Fruit fly (Drosophila melanogaster) whole organism, embryonic: ENCODE data around the gene CG5050.
A peak's percentile ranks its signal among the peaks of the same experiment; 100 is the strongest.

Experiments
- ATbp ChIP-seq: fragments of 200-800 bp; sonication (Bioruptor generic); optimal IDR thresholded peaks from 2 replicates; lab custom pipeline; 2017; ENCODE audit warnings: missing biosample characterization, mild to moderate bottlenecking, missing genetic modification characterization, missing genetic modification reagents
- Aef1 ChIP-seq: fragments of 200-800 bp; sonication (Bioruptor generic); IDR thresholded peaks from 3 replicates; pipeline ENCODE4 v1.3.6; 2022; ENCODE audit warnings: missing biosample characterization, missing genetic modification characterization
- Bgb ChIP-seq: fragments of 200-800 bp; sonication (Bioruptor generic); IDR thresholded peaks from 2 replicates; pipeline ENCODE4 v1.3.6; 2022; ENCODE audit warnings: missing biosample characterization, missing genetic modification characterization; ENCODE audit not compliant: partially characterized antibody
- CG10321 ChIP-seq: fragments of 200-800 bp; sonication (Bioruptor generic); IDR thresholded peaks from 2 replicates; pipeline ENCODE4 v1.3.6; 2022; ENCODE audit warnings: missing biosample characterization, missing genetic modification characterization
- CG11247 ChIP-seq: fragments of 200-800 bp; sonication (Bioruptor generic); IDR thresholded peaks from 2 replicates; pipeline ENCODE4 v1.3.6; 2022; ENCODE audit warnings: missing biosample characterization, missing genetic modification characterization
- CG11696 ChIP-seq: fragments of 200-800 bp; sonication (Bioruptor generic); IDR thresholded peaks from 2 replicates; pipeline ENCODE4 v1.3.6; 2022; ENCODE audit warnings: missing biosample characterization, missing genetic modification characterization
- CG14014 ChIP-seq: fragments of 200-800 bp; sonication (Bioruptor generic); IDR thresholded peaks from 2 replicates; pipeline ENCODE4 v1.3.6; 2022; ENCODE audit warnings: missing biosample characterization, missing genetic modification characterization
- CG15269 ChIP-seq: fragments of 200-800 bp; sonication (Bioruptor generic); optimal IDR thresholded peaks from 2 replicates; lab custom pipeline; 2018; ENCODE audit warnings: missing biosample characterization, mild to moderate bottlenecking, missing genetic modification characterization, moderate library complexity
- CG1647 ChIP-seq: fragments of 200-800 bp; sonication (Bioruptor generic); optimal IDR thresholded peaks from 3 replicates; lab custom pipeline; 2016; ENCODE audit warnings: missing biosample characterization, missing genetic modification characterization
- CG17385 ChIP-seq: fragments of 200-800 bp; sonication (Bioruptor generic); optimal IDR thresholded peaks from 3 replicates; lab custom pipeline; 2018; ENCODE audit warnings: missing biosample characterization, mild to moderate bottlenecking, missing genetic modification characterization
- CG2199 ChIP-seq: fragments of 200-800 bp; sonication (Bioruptor generic); IDR thresholded peaks from 3 replicates; pipeline ENCODE4 v1.3.6; 2022; ENCODE audit warnings: missing biosample characterization, missing genetic modification characterization
- CG2889 ChIP-seq: fragments of 200-800 bp; sonication (Bioruptor generic); IDR thresholded peaks from 3 replicates; pipeline ENCODE4 v1.3.6; 2022; ENCODE audit warnings: missing biosample characterization, missing genetic modification characterization
- CG32532 ChIP-seq: fragments of 200-800 bp; sonication (Bioruptor generic); IDR thresholded peaks from 2 replicates; pipeline ENCODE4 v1.3.6; 2022; ENCODE audit warnings: missing biosample characterization, missing genetic modification characterization
- CG42726 ChIP-seq: fragments of 200-800 bp; sonication (Bioruptor generic); IDR thresholded peaks from 2 replicates; pipeline ENCODE4 v1.3.6; 2022; ENCODE audit warnings: missing biosample characterization, missing genetic modification characterization; ENCODE audit not compliant: partially characterized antibody
- CG7357 ChIP-seq: fragments of 200-800 bp; sonication (Bioruptor generic); IDR thresholded peaks from 3 replicates; pipeline ENCODE4 v1.3.6; 2022; ENCODE audit warnings: missing biosample characterization, missing genetic modification characterization
- CG7372 ChIP-seq: fragments of 200-800 bp; sonication (Bioruptor generic); IDR thresholded peaks from 2 replicates; pipeline ENCODE4 v1.3.6; 2022; ENCODE audit warnings: missing biosample characterization, missing genetic modification characterization
- Camta ChIP-seq: fragments of 200-800 bp; sonication (Bioruptor generic); optimal IDR thresholded peaks from 2 replicates; lab custom pipeline; 2016; ENCODE audit warnings: missing biosample characterization, missing genetic modification characterization
- D19A ChIP-seq: fragments of 200-800 bp; optimal IDR thresholded peaks from 3 replicates; lab custom pipeline; 2019; ENCODE audit warnings: missing biosample characterization, mild to moderate bottlenecking, missing genetic modification characterization, moderate library complexity
- Doc3 ChIP-seq: fragments of 200-800 bp; sonication (Bioruptor generic); IDR thresholded peaks from 3 replicates; pipeline ENCODE4 v1.3.6; 2022; ENCODE audit warnings: missing biosample characterization, missing genetic modification characterization; ENCODE audit not compliant: partially characterized antibody
- E2f2 ChIP-seq: fragments of 200-800 bp; sonication (Bioruptor generic); IDR thresholded peaks from 2 replicates; pipeline ENCODE4 v1.3.6; 2022; ENCODE audit warnings: missing biosample characterization, missing genetic modification characterization
- Fer2 ChIP-seq: fragments of 200-800 bp; sonication (Bioruptor generic); optimal IDR thresholded peaks from 2 replicates; lab custom pipeline; 2018; ENCODE audit warnings: missing biosample characterization, mild to moderate bottlenecking, missing genetic modification characterization, moderate library complexity
- Hmr ChIP-seq: fragments of 200-800 bp; sonication (Bioruptor generic); optimal IDR thresholded peaks from 3 replicates; lab custom pipeline; 2017; ENCODE audit warnings: mild to moderate bottlenecking, missing biosample characterization, missing genetic modification reagents, missing genetic modification characterization
- Hr78 ChIP-seq, 2 experiments: fragments of 200-800 bp in 1 of 2; fragments of >200 bp in 1 of 2; sonication (Bioruptor generic) in 1 of 2; optimal IDR thresholded peaks; 2 replicates each; lab custom pipeline; 2017 to 2019; ENCODE audit warnings: missing biosample characterization in 2 of 2, missing genetic modification characterization in 2 of 2, mild to moderate bottlenecking in 1 of 2, moderate library complexity in 1 of 2
- Kr ChIP-seq: fragments of 200-800 bp; sonication (Bioruptor generic); optimal IDR thresholded peaks from 2 replicates; lab custom pipeline; 2017; ENCODE audit warnings: missing biosample characterization, mild to moderate bottlenecking, missing genetic modification characterization
- MBD-R2 ChIP-seq: fragments of 200-800 bp; sonication (Bioruptor generic); IDR thresholded peaks from 2 replicates; pipeline ENCODE4 v1.3.6; 2022; ENCODE audit warnings: missing biosample characterization, missing genetic modification characterization
- MESR4 ChIP-seq: fragments of 200-800 bp; sonication (Bioruptor generic); optimal IDR thresholded peaks from 2 replicates; lab custom pipeline; 2018; ENCODE audit warnings: missing biosample characterization, mild to moderate bottlenecking, missing genetic modification characterization, moderate library complexity
- MTF-1 ChIP-seq: fragments of 200-800 bp; sonication (Bioruptor generic); optimal IDR thresholded peaks from 2 replicates; lab custom pipeline; 2018; ENCODE audit warnings: missing biosample characterization, mild to moderate bottlenecking, missing genetic modification characterization, borderline replicate concordance
- NC2β ChIP-seq: fragments of 200-800 bp; sonication (Bioruptor generic); optimal IDR thresholded peaks from 2 replicates; lab custom pipeline; 2016; ENCODE audit warnings: missing biosample characterization, missing genetic modification characterization
- Neu2 ChIP-seq: fragments of 200-800 bp; sonication (Bioruptor generic); optimal IDR thresholded peaks from 3 replicates; lab custom pipeline; 2016; ENCODE audit warnings: missing biosample characterization, missing genetic modification characterization, borderline replicate concordance
- Sox100B ChIP-seq: fragments of 200-800 bp; sonication (Bioruptor generic); optimal IDR thresholded peaks from 3 replicates; lab custom pipeline; 2018; ENCODE audit warnings: missing biosample characterization, mild to moderate bottlenecking, missing genetic modification characterization
- Sry-δ ChIP-seq: fragments of 200-800 bp; sonication (Bioruptor generic); optimal IDR thresholded peaks from 2 replicates; lab custom pipeline; 2016; ENCODE audit warnings: missing biosample characterization, missing genetic modification characterization
- Ssrp ChIP-seq: fragments of 200-800 bp; sonication (Bioruptor generic); optimal IDR thresholded peaks from 2 replicates; lab custom pipeline; 2018; ENCODE audit warnings: missing biosample characterization, mild to moderate bottlenecking, missing genetic modification characterization, moderate library complexity
- Xrp1 ChIP-seq: fragments of 200-800 bp; sonication (Bioruptor generic); IDR thresholded peaks from 2 replicates; pipeline ENCODE4 v1.3.6; 2022; ENCODE audit warnings: missing biosample characterization, missing genetic modification characterization
- ara ChIP-seq: fragments of 200-800 bp; sonication (Bioruptor generic); IDR thresholded peaks from 2 replicates; pipeline ENCODE4 v1.3.6; 2022; ENCODE audit warnings: missing biosample characterization, missing genetic modification characterization
- ase ChIP-seq: fragments of 200-800 bp; sonication (Bioruptor generic); IDR thresholded peaks from 3 replicates; pipeline ENCODE4 v1.3.6; 2022; ENCODE audit warnings: missing biosample characterization, missing genetic modification characterization
- bab2 ChIP-seq: fragments of 200-800 bp; sonication (Bioruptor generic); optimal IDR thresholded peaks from 2 replicates; lab custom pipeline; 2016; ENCODE audit warnings: missing biosample characterization, missing genetic modification characterization
- br ChIP-seq: fragments of >200 bp; optimal IDR thresholded peaks from 2 replicates; lab custom pipeline; 2017
- btn ChIP-seq: fragments of 200-800 bp; sonication (Bioruptor generic); optimal IDR thresholded peaks from 2 replicates; lab custom pipeline; 2016; ENCODE audit warnings: missing biosample characterization, missing genetic modification characterization
- cad ChIP-seq: fragments of >200 bp; optimal IDR thresholded peaks from 2 replicates; lab custom pipeline; 2017; ENCODE audit warnings: missing biosample characterization, missing genetic modification characterization
- cas ChIP-seq: fragments of 200-800 bp; sonication (Bioruptor generic); IDR thresholded peaks from 2 replicates; pipeline ENCODE4 v1.3.6; 2022; ENCODE audit warnings: missing biosample characterization, missing genetic modification characterization
- ci ChIP-seq: fragments of 200-800 bp; sonication (Bioruptor generic); IDR thresholded peaks from 3 replicates; pipeline ENCODE4 v1.3.6; 2022; ENCODE audit warnings: missing biosample characterization, missing genetic modification characterization
- corto ChIP-seq: fragments of 200-800 bp; sonication (Bioruptor generic); optimal IDR thresholded peaks from 2 replicates; lab custom pipeline; 2016; ENCODE audit warnings: missing biosample characterization, mild to moderate bottlenecking, missing genetic modification characterization, moderate library complexity
- dan ChIP-seq: fragments of 200-800 bp; sonication (Bioruptor generic); IDR thresholded peaks from 2 replicates; pipeline ENCODE4 v1.3.6; 2022; ENCODE audit warnings: missing biosample characterization, missing genetic modification characterization
- dm ChIP-seq: fragments of 200-800 bp; sonication (Bioruptor generic); optimal IDR thresholded peaks from 3 replicates; lab custom pipeline; 2016; ENCODE audit warnings: missing biosample characterization, missing genetic modification characterization
- gcm ChIP-seq: fragments of 200-800 bp; sonication (Bioruptor generic); optimal IDR thresholded peaks from 2 replicates; lab custom pipeline; 2019; ENCODE audit warnings: missing biosample characterization, mild to moderate bottlenecking, missing genetic modification characterization, moderate library complexity
- jing ChIP-seq: fragments of 200-800 bp; sonication (Bioruptor generic); optimal IDR thresholded peaks from 2 replicates; lab custom pipeline; 2018; ENCODE audit warnings: missing biosample characterization, mild to moderate bottlenecking, missing genetic modification characterization
- jumu ChIP-seq: fragments of 200-800 bp; sonication (Bioruptor generic); optimal IDR thresholded peaks from 3 replicates; lab custom pipeline; 2016; ENCODE audit warnings: missing biosample characterization, missing genetic modification characterization
- luna ChIP-seq: fragments of 200-800 bp; sonication (Bioruptor generic); optimal IDR thresholded peaks from 2 replicates; lab custom pipeline; 2016; ENCODE audit warnings: missing biosample characterization, missing genetic modification characterization
- org-1 ChIP-seq: fragments of 200-800 bp; sonication (Bioruptor generic); optimal IDR thresholded peaks from 2 replicates; lab custom pipeline; 2017; ENCODE audit warnings: missing biosample characterization, missing genetic modification characterization
- p53 ChIP-seq: fragments of 200-800 bp; sonication (Bioruptor generic); optimal IDR thresholded peaks from 2 replicates; lab custom pipeline; 2016; ENCODE audit warnings: missing biosample characterization, missing genetic modification characterization
- pfk ChIP-seq: fragments of 200-800 bp; sonication (Bioruptor generic); optimal IDR thresholded peaks from 2 replicates; lab custom pipeline; 2018; ENCODE audit warnings: missing biosample characterization, mild to moderate bottlenecking, missing genetic modification characterization, moderate library complexity
- sqz ChIP-seq: fragments of 200-800 bp; sonication (Bioruptor generic); optimal IDR thresholded peaks from 3 replicates; lab custom pipeline; 2018; ENCODE audit warnings: missing biosample characterization, mild to moderate bottlenecking, missing genetic modification characterization
- tx ChIP-seq: fragments of 200-800 bp; sonication (Bioruptor generic); optimal IDR thresholded peaks from 2 replicates; lab custom pipeline; 2016; ENCODE audit warnings: missing biosample characterization, missing genetic modification characterization

CG5050 gene

DNA sequence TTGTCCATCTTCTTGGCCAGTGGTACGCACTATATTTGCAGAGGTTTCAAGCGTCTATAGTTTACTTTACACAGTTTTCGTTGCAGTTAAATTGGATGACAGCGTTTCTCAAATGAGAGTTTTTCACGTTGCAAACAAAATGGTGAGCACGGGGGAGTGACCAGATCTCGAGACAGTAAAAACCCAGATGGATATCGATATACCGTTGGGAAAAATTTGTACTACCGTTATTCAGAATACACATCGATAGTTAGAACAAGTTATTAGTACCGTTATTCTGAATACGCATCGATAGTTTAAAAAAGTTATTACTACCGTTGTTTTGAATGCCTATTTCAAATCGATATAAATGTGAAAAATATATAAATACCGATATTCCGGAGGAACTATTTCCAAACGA is 25.0 kb downstream of the CG5050 start, which contains the start of gene cass (continued):
- peak; percentile 86 for TF ChIP-seq Sry-δ
- no peak for TF ChIP-seq ase (GFP tag; lab: Robert Waterston, UW)
- no peak for TF ChIP-seq CG32532 (GFP tag; lab: Robert Waterston, UW)
- TF ChIP-seq CG11247 (GFP tag; lab: Robert Waterston, UW), result no peak
- TF ChIP-seq Ssrp (tag; lab: Kevin White, UChicago), result no peak
- TF ChIP-seq MBD-R2 (GFP tag; lab: Robert Waterston, UW), result peak; percentile 72
- TF ChIP-seq Fer2, result no peak
- peak; percentile 29; the same call in 1 of the 3 replicates for TF ChIP-seq CG2199 (GFP tag; lab: Robert Waterston, UW)
- TF ChIP-seq cas (GFP tag; lab: Robert Waterston, UW), result no peak
- TF ChIP-seq jing (GFP tag; lab: Kevin White, UChicago), result no peak
- TF ChIP-seq gcm (GFP tag; lab: Kevin White, UChicago), result no peak
- peak; percentile 87 for TF ChIP-seq Doc3 (GFP tag; lab: Robert Waterston, UW)
- TF ChIP-seq corto (GFP tag; lab: Kevin White, UChicago), result no peak
- no peak for TF ChIP-seq pfk
- TF ChIP-seq CG42726 (GFP tag; lab: Robert Waterston, UW), result peak; percentile 94
- TF ChIP-seq cad (GFP tag; lab: Kevin White, UChicago), result no peak
- no peak for TF ChIP-seq bab2
- no peak for TF ChIP-seq p53 (GFP tag; lab: Kevin White, UChicago)
- TF ChIP-seq Bgb (GFP tag; lab: Robert Waterston, UW), result peak; percentile 94
- TF ChIP-seq Xrp1 (GFP tag; lab: Robert Waterston, UW), result no peak
- no peak for TF ChIP-seq CG1647
- no peak for TF ChIP-seq Camta
- no peak for TF ChIP-seq dan
- TF ChIP-seq MTF-1 (GFP tag; lab: Kevin White, UChicago), result no peak
- no peak for TF ChIP-seq D19A (tag; lab: Kevin White, UChicago)
- TF ChIP-seq tx, result no peak
- TF ChIP-seq dm (GFP tag; lab: Kevin White, UChicago), result peak; percentile 46
- no peak for TF ChIP-seq CG11696 (GFP tag; lab: Robert Waterston, UW)
- no peak for TF ChIP-seq CG2889 (GFP tag; lab: Robert Waterston, UW)
- no peak for TF ChIP-seq Kr
- peak; percentile 71 for TF ChIP-seq E2f2 (GFP tag; lab: Robert Waterston, UW)
- TF ChIP-seq btn (GFP tag; lab: Kevin White, UChicago), result no peak
- no peak; the same call in 2 of the 3 replicates for TF ChIP-seq ci (GFP tag; lab: Robert Waterston, UW)
- no peak for TF ChIP-seq br (lab: Kevin White, UChicago)
- peak; percentile 67 for TF ChIP-seq sqz (GFP tag; lab: Kevin White, UChicago)
- no peak for TF ChIP-seq CG14014 (GFP tag; lab: Robert Waterston, UW)
- TF ChIP-seq CG7357, result no peak
- no peak for TF ChIP-seq Hr78 (GFP tag; optimal IDR thresholded peaks at IDR 0.05; lab: Kevin White, UChicago)
- TF ChIP-seq CG7372 (GFP tag; lab: Robert Waterston, UW), result no peak
- no peak for TF ChIP-seq luna (GFP tag; lab: Kevin White, UChicago)
- TF ChIP-seq CG15269 (tag; lab: Kevin White, UChicago), result peak; percentile 23
- no peak for TF ChIP-seq CG17385 (GFP tag; lab: Kevin White, UChicago)
- no peak for TF ChIP-seq ATbp (GFP tag; lab: Kevin White, UChicago)
- no peak for TF ChIP-seq jumu (GFP tag; lab: Kevin White, UChicago)
- no peak for TF ChIP-seq CG10321 (GFP tag; lab: Robert Waterston, UW)
- TF ChIP-seq NC2β (GFP tag; lab: Kevin White, UChicago), result no peak
- no peak for TF ChIP-seq ara (GFP tag; lab: Robert Waterston, UW)
- TF ChIP-seq Hmr (GFP tag; lab: Kevin White, UChicago), result peak; percentile 37
- no peak for TF ChIP-seq Neu2 (GFP tag; lab: Kevin White, UChicago)
- TF ChIP-seq Aef1 (GFP tag; lab: Robert Waterston, UW), result no peak
- no peak for TF ChIP-seq Sox100B (GFP tag; lab: Kevin White, UChicago)
- peak; percentile 93 for TF ChIP-seq MESR4 (GFP tag; lab: Kevin White, UChicago)
- TF ChIP-seq org-1 (GFP tag; lab: Kevin White, UChicago), result no peak
